Worm (Caenorhabditis elegans) whole organism, mixed stage, embryonic: ENCODE measurements around the gene F38A1.13.

Experiments
- ceh-39 ChIP-seq: fragments of 150-350 bp; optimal IDR thresholded peaks from 2 replicates; lab custom pipeline; 2014; ENCODE audit warnings: missing biosample characterization, missing genetic modification characterization
- elt-1 ChIP-seq: sonication (generic microtip); optimal IDR thresholded peaks from 2 replicates; lab custom pipeline; 2017; ENCODE audit warnings: missing genetic modification characterization, mild to moderate bottlenecking, missing compliant biosample characterization, antibody characterized with exemption, moderate library complexity, borderline replicate concordance; ENCODE audit not compliant: insufficient read depth
- elt-3 ChIP-seq: fragments of 150-350 bp; optimal IDR thresholded peaks from 2 replicates; lab custom pipeline; 2014; ENCODE audit warnings: missing biosample characterization, missing genetic modification characterization
- lin-32 ChIP-seq: fragments of 200-800 bp; sonication (Bioruptor generic); optimal IDR thresholded peaks from 2 replicates; lab custom pipeline; 2018; ENCODE audit warnings: mild to moderate bottlenecking, missing genetic modification characterization, missing compliant biosample characterization
- lsy-2 ChIP-seq: fragments of 150-350 bp; optimal IDR thresholded peaks from 2 replicates; lab custom pipeline; 2014; ENCODE audit warnings: missing biosample characterization, missing genetic modification characterization
- mab-5 ChIP-seq: fragments of 150-350 bp; optimal IDR thresholded peaks from 2 replicates; lab custom pipeline; 2014; ENCODE audit warnings: missing biosample characterization, missing genetic modification characterization
- mep-1 ChIP-seq: fragments of 150-350 bp; optimal IDR thresholded peaks from 2 replicates; lab custom pipeline; 2017; ENCODE audit warnings: missing biosample characterization, missing genetic modification reagents, missing genetic modification characterization, inconsistent platforms
- mls-2 ChIP-seq: sonication (generic microtip); optimal IDR thresholded peaks from 2 replicates; lab custom pipeline; 2016; ENCODE audit warnings: mild to moderate bottlenecking, missing genetic modification characterization, moderate library complexity, missing compliant biosample characterization
- nhr-237 ChIP-seq: fragments of 150-350 bp; optimal IDR thresholded peaks from 2 replicates; lab custom pipeline; 2014; ENCODE audit warnings: missing biosample characterization, missing genetic modification characterization
- pha-4 ChIP-seq: fragments of 150-350 bp; optimal IDR thresholded peaks from 2 replicates; lab custom pipeline; 2018; ENCODE audit warnings: missing biosample characterization, missing genetic modification reagents, missing genetic modification characterization
- zip-8 ChIP-seq: fragments of 150-350 bp; optimal IDR thresholded peaks from 2 replicates; lab custom pipeline; 2014; ENCODE audit warnings: missing biosample characterization, missing genetic modification characterization
- ztf-11 ChIP-seq: fragments of 150-350 bp; optimal IDR thresholded peaks from 2 replicates; lab custom pipeline; 2014; ENCODE audit warnings: missing biosample characterization, missing genetic modification characterization

- TF ChIP-seq pha-4 (tag; lab: Kevin White, UChicago) (no peak), mls-2 (tag; lab: Kevin White, UChicago) (no peak), nhr-237 (tag; lab: Kevin White, UChicago) (no peak), lin-32 (GFP tag; lab: Kevin White, UChicago) (no peak), elt-3 (tag; lab: Kevin White, UChicago) (no peak), elt-1 (tag; lab: Kevin White, UChicago) (no peak), ceh-39 (tag; lab: Kevin White, UChicago) (no peak), lsy-2 (tag; lab: Kevin White, UChicago) (no peak), mab-5 (tag; lab: Kevin White, UChicago) (no peak), mep-1 (tag; lab: Kevin White, UChicago) (no peak), zip-8 (tag; lab: Kevin White, UChicago) (no peak), ztf-11 (tag; lab: Kevin White, UChicago) (no peak)
Measured at ce11 chrIV:1256723-1257122, 8.3 kb upstream of the F38A1.13 start, which contains the start of gene clec-168.
